Fruit fly (Drosophila melanogaster): ENCODE results near the gene ple.

DNA sequence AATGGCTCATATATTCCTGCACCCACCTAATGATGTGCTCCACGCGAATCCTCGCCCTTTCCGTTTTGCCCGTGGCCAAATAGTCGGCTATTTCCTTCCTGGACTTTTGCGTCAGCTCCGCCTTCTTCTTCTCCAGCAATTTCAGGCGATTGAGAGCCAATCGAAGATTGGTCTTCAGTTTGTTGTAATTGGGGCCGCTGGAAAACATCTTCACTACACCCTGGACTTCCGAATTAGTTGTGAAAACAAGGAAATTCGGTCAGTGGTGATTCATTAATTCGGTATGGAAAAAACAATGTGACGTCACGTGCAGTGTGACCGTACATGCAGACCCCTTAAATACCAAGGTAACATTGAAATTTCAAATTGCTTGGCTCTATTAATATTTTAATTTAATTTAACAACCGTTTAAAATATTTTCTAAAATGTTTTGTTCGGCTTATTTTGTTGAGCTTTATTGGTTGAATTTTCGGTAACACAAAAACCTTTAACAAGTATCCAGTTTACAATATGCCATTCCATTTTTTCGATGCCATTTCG lies 36.9 kb upstream of the ple start, which contains the start of gene Ist1:
- TF ChIP-seq Vsx2 (GFP tag; optimal IDR thresholded peaks at IDR 0.05; ENCODE audit: partially characterized antibody) (no peak), psq (GFP tag; optimal IDR thresholded peaks at IDR 0.05) (no peak), CrebA (GFP tag; optimal IDR thresholded peaks at IDR 0.05; ENCODE audit: borderline replicate concordance) (no peak), OdsH (GFP tag; optimal IDR thresholded peaks at IDR 0.05) (no peak), dl (GFP tag; optimal IDR thresholded peaks at IDR 0.05; ENCODE audit: insufficient read depth in 1 of 2, partially characterized antibody in 2 of 2) (no peak), Rel (GFP tag; optimal IDR thresholded peaks at IDR 0.05) (no peak), Rel (tag; optimal IDR thresholded peaks at IDR 0.05) (no peak), Abd-B (GFP tag; optimal IDR thresholded peaks at IDR 0.05) (no peak), tai (GFP tag; optimal IDR thresholded peaks at IDR 0.05) (no peak), CG9705 (GFP tag; optimal IDR thresholded peaks at IDR 0.05) (no peak), HLH106 (tag; optimal IDR thresholded peaks at IDR 0.05) (no peak), CG32264 (GFP tag; optimal IDR thresholded peaks at IDR 0.05) (no peak), ey (GFP tag; optimal IDR thresholded peaks at IDR 0.05) (no peak), woc (GFP tag; optimal IDR thresholded peaks at IDR 0.05) (no peak), Myc (optimal IDR thresholded peaks at IDR 0.05) (peak; percentile 18)

Data from whole organism, wandering third instar larva.